Worm (Caenorhabditis elegans) whole organism, L3 larva: ENCODE measurements around the gene F28C6.8.

ENCODE experiments used
- aly-2 ChIP-seq: fragments of 150-350 bp; optimal IDR thresholded peaks from 2 replicates; lab custom pipeline; 2014; ENCODE audit warnings: missing biosample characterization, missing genetic modification characterization
- ceh-28 ChIP-seq: fragments of 150-350 bp; optimal IDR thresholded peaks from 2 replicates; lab custom pipeline; 2014; ENCODE audit warnings: missing biosample characterization, missing genetic modification reagents, missing genetic modification characterization
- elt-1 ChIP-seq: fragments of 150-350 bp; optimal IDR thresholded peaks from 2 replicates; lab custom pipeline; 2014; ENCODE audit warnings: missing biosample characterization, missing genetic modification characterization
- fkh-2 ChIP-seq: fragments of 150-350 bp; optimal IDR thresholded peaks from 2 replicates; lab custom pipeline; 2014; ENCODE audit warnings: missing biosample characterization, missing genetic modification reagents, missing genetic modification characterization
- lin-15B ChIP-seq: fragments of 150-350 bp; optimal IDR thresholded peaks from 2 replicates; lab custom pipeline; 2014; ENCODE audit warnings: missing biosample characterization, missing genetic modification characterization

- TF ChIP-seq elt-1 (tag; lab: Kevin White, UChicago) (peak; percentile 64), fkh-2 (tag; lab: Kevin White, UChicago) (no peak), aly-2 (tag; lab: Kevin White, UChicago) (no peak), lin-15B (no peak), ceh-28 (tag; lab: Kevin White, UChicago) (no peak)
Measured at ce11 chrII:8587660-8588230, 18.9 kb upstream of the F28C6.8 start.
